Worm (Caenorhabditis elegans): ENCODE data around the gene glb-13.
A peak's percentile ranks its signal among the peaks of the same experiment; 100 is the strongest.

Gene glb-13

ce11 chrX:12375783-12376182 is 2.4 kb downstream of the glb-13 start:
- TF ChIP-seq snpc-4 (tag; optimal IDR thresholded peaks at IDR 0.05) (no peak), hlh-1 (tag; optimal IDR thresholded peaks at IDR 0.05) (no peak), unc-62 (GFP tag; optimal IDR thresholded peaks at IDR 0.05) (no peak), nhr-76 (tag; optimal IDR thresholded peaks at IDR 0.05) (no peak), lsy-2 (tag; optimal IDR thresholded peaks at IDR 0.05) (no peak), sem-2 (GFP tag; optimal IDR thresholded peaks at IDR 0.05) (no peak), pha-4 (tag; optimal IDR thresholded peaks at IDR 0.05) (no peak), ceh-83 (GFP tag; optimal IDR thresholded peaks at IDR 0.05) (no peak), elt-1 (tag; optimal IDR thresholded peaks at IDR 0.05; ENCODE audit: borderline replicate concordance, insufficient read depth) (no peak), sptf-1 (tag; optimal IDR thresholded peaks at IDR 0.05) (no peak), elt-3 (tag; optimal IDR thresholded peaks at IDR 0.05) (no peak), tbx-8 (GFP tag; optimal IDR thresholded peaks at IDR 0.05) (no peak), mls-2 (tag; optimal IDR thresholded peaks at IDR 0.05) (no peak), lin-32 (GFP tag; optimal IDR thresholded peaks at IDR 0.05) (no peak), flh-1 (GFP tag; optimal IDR thresholded peaks at IDR 0.05) (no peak), blmp-1 (tag; optimal IDR thresholded peaks at IDR 0.05) (no peak), nhr-12 (tag; optimal IDR thresholded peaks at IDR 0.05) (no peak), ceh-43 (GFP tag; optimal IDR thresholded peaks at IDR 0.05) (no peak), M03D4.4 (tag; optimal IDR thresholded peaks at IDR 0.05) (no peak), nhr-237 (tag; optimal IDR thresholded peaks at IDR 0.05) (no peak)

- TF ChIP-seq nhr-28 (tag; optimal IDR thresholded peaks at IDR 0.05) (no peak), mep-1 (tag; optimal IDR thresholded peaks at IDR 0.05) (no peak), nhr-76 (tag; optimal IDR thresholded peaks at IDR 0.05) (no peak), nhr-2 (tag; optimal IDR thresholded peaks at IDR 0.05) (no peak), hlh-1 (tag; optimal IDR thresholded peaks at IDR 0.05) (no peak), ceh-43 (GFP tag; optimal IDR thresholded peaks at IDR 0.05) (no peak), unc-39 (tag; optimal IDR thresholded peaks at IDR 0.05) (no peak), ham-2 (GFP tag; optimal IDR thresholded peaks at IDR 0.05) (no peak), nhr-12 (tag; optimal IDR thresholded peaks at IDR 0.05) (no peak), bed-3 (GFP tag; optimal IDR thresholded peaks at IDR 0.05) (no peak), unc-120 (tag; optimal IDR thresholded peaks at IDR 0.05; ENCODE audit: poor library complexity, severe bottlenecking) (no peak), mls-2 (tag; optimal IDR thresholded peaks at IDR 0.05) (no peak), blmp-1 (tag; optimal IDR thresholded peaks at IDR 0.05) (no peak), cnd-1 (tag; optimal IDR thresholded peaks at IDR 0.05) (no peak), lsy-2 (tag; optimal IDR thresholded peaks at IDR 0.05) (no peak), zip-8 (tag; optimal IDR thresholded peaks at IDR 0.05) (no peak), ztf-11 (tag; optimal IDR thresholded peaks at IDR 0.05) (no peak), unc-62 (GFP tag; optimal IDR thresholded peaks at IDR 0.05) (no peak), lin-13 (tag; optimal IDR thresholded peaks at IDR 0.05) (no peak)
These were observed 6.9 kb downstream of the glb-13 start, which contains the start of gene rif-1.2 for ce11 chrX:12371321-12371720. rif-1.2 (minus strand) TSS chrX:12371421.

ce11 chrX:12367498-12367897 is 10.7 kb downstream of the glb-13 start:
- TF ChIP-seq hlh-1 (tag; optimal IDR thresholded peaks at IDR 0.05) = peak; percentile 26
- TF ChIP-seq nhr-2 (tag; optimal IDR thresholded peaks at IDR 0.05) = no peak
- TF ChIP-seq nhr-12 (tag; optimal IDR thresholded peaks at IDR 0.05) = no peak
- no peak for TF ChIP-seq nhr-237 (tag; optimal IDR thresholded peaks at IDR 0.05)
- TF ChIP-seq elt-1 (tag; optimal IDR thresholded peaks at IDR 0.05; ENCODE audit: borderline replicate concordance, insufficient read depth) = no peak
- peak; percentile 49 for TF ChIP-seq lin-32 (GFP tag; optimal IDR thresholded peaks at IDR 0.05)
- TF ChIP-seq lsy-2 (tag; optimal IDR thresholded peaks at IDR 0.05) = no peak
- peak; percentile 80 for TF ChIP-seq drap-1 (GFP tag; optimal IDR thresholded peaks at IDR 0.05)
- TF ChIP-seq unc-120 (tag; optimal IDR thresholded peaks at IDR 0.05; ENCODE audit: poor library complexity, severe bottlenecking) = peak; percentile 41
- TF ChIP-seq cnd-1 (tag; optimal IDR thresholded peaks at IDR 0.05) = peak; percentile 74
- peak; percentile 51 for TF ChIP-seq ham-2 (GFP tag; optimal IDR thresholded peaks at IDR 0.05)
- no peak for TF ChIP-seq lin-13 (tag; optimal IDR thresholded peaks at IDR 0.05)
- TF ChIP-seq mls-2 (tag; optimal IDR thresholded peaks at IDR 0.05) = peak; percentile 72
- no peak for TF ChIP-seq snpc-4 (tag; optimal IDR thresholded peaks at IDR 0.05)
- TF ChIP-seq unc-62 (GFP tag; optimal IDR thresholded peaks at IDR 0.05) = no peak
- TF ChIP-seq pha-4 (tag; optimal IDR thresholded peaks at IDR 0.05) = no peak
- TF ChIP-seq M03D4.4 (tag; optimal IDR thresholded peaks at IDR 0.05) = peak; percentile 74
- TF ChIP-seq ces-1 (GFP tag; optimal IDR thresholded peaks at IDR 0.05) = peak; percentile 2
- TF ChIP-seq mab-5 (tag; optimal IDR thresholded peaks at IDR 0.05) = no peak
- peak; percentile 11 for TF ChIP-seq mep-1 (tag; optimal IDR thresholded peaks at IDR 0.05)
- peak; percentile 84 for TF ChIP-seq ceh-83 (GFP tag; optimal IDR thresholded peaks at IDR 0.05)
- peak; percentile 44 for TF ChIP-seq ceh-43 (GFP tag; optimal IDR thresholded peaks at IDR 0.05)
- TF ChIP-seq flh-1 (GFP tag; optimal IDR thresholded peaks at IDR 0.05) = no peak
- no peak for TF ChIP-seq ceh-39 (tag; optimal IDR thresholded peaks at IDR 0.05)
- TF ChIP-seq sem-2 (GFP tag; optimal IDR thresholded peaks at IDR 0.05) = peak; percentile 64
- TF ChIP-seq zip-8 (tag; optimal IDR thresholded peaks at IDR 0.05) = no peak
- peak; percentile 59 for TF ChIP-seq bed-3 (GFP tag; optimal IDR thresholded peaks at IDR 0.05)
- peak; percentile 72 for TF ChIP-seq sptf-1 (tag; optimal IDR thresholded peaks at IDR 0.05)
- peak; percentile 36 for TF ChIP-seq tbx-8 (GFP tag; optimal IDR thresholded peaks at IDR 0.05)
- TF ChIP-seq nhr-28 (tag; optimal IDR thresholded peaks at IDR 0.05) = no peak
- TF ChIP-seq nhr-76 (tag; optimal IDR thresholded peaks at IDR 0.05) = no peak
- no peak for TF ChIP-seq unc-39 (tag; optimal IDR thresholded peaks at IDR 0.05)
- no peak for TF ChIP-seq ztf-11 (tag; optimal IDR thresholded peaks at IDR 0.05)
- no peak for TF ChIP-seq elt-3 (tag; optimal IDR thresholded peaks at IDR 0.05)
- TF ChIP-seq blmp-1 (tag; optimal IDR thresholded peaks at IDR 0.05) = no peak

Measured in whole organism, mixed stage, embryonic.